Fruit fly (Drosophila melanogaster) whole organism, pupa: Measurements from ENCODE around the gene CG9263.

Experiments
- CG10348 ChIP-seq: fragments of 200-800 bp; sonication (Bioruptor generic); IDR thresholded peaks from 2 replicates; pipeline ENCODE4 v1.3.6; 2022; ENCODE audit warnings: missing biosample characterization, missing genetic modification characterization
- CG12605 ChIP-seq: fragments of 200-800 bp; sonication (Bioruptor generic); IDR thresholded peaks from 2 replicates; pipeline ENCODE4 v1.3.6; 2022; ENCODE audit warnings: missing biosample characterization, missing genetic modification characterization
- CG14655 ChIP-seq: fragments of 200-800 bp; sonication (Bioruptor generic); optimal IDR thresholded peaks from 3 replicates; lab custom pipeline; 2017; ENCODE audit warnings: mild to moderate bottlenecking, missing biosample characterization, missing genetic modification reagents, missing genetic modification characterization
- CG32121 ChIP-seq: fragments of 200-800 bp; sonication (Bioruptor generic); IDR thresholded peaks from 2 replicates; pipeline ENCODE4 v1.3.6; 2022; ENCODE audit warnings: missing biosample characterization, missing genetic modification characterization
- CG34367 ChIP-seq: fragments of 200-800 bp; sonication (Bioruptor generic); optimal IDR thresholded peaks from 2 replicates; lab custom pipeline; 2018; ENCODE audit warnings: missing biosample characterization, mild to moderate bottlenecking, missing genetic modification characterization
- CG4496 ChIP-seq: fragments of 200-800 bp; sonication (Bioruptor generic); IDR thresholded peaks from 3 replicates; pipeline ENCODE4 v1.3.6; 2022; ENCODE audit warnings: missing biosample characterization, missing genetic modification characterization
- CG8301 ChIP-seq: fragments of 200-800 bp; sonication (Bioruptor generic); optimal IDR thresholded peaks from 2 replicates; lab custom pipeline; 2018; ENCODE audit warnings: missing biosample characterization, mild to moderate bottlenecking, missing genetic modification characterization
- D1 ChIP-seq: fragments of 200-800 bp; sonication (Bioruptor generic); optimal IDR thresholded peaks from 2 replicates; lab custom pipeline; 2018; ENCODE audit warnings: missing biosample characterization, mild to moderate bottlenecking, missing genetic modification characterization, moderate library complexity
- Ets98B ChIP-seq: fragments of 200-800 bp; sonication (Bioruptor generic); IDR thresholded peaks from 2 replicates; pipeline ENCODE4 v1.3.6; 2022; ENCODE audit warnings: missing biosample characterization, missing genetic modification characterization
- fd96Ca ChIP-seq: fragments of 200-800 bp; sonication (Bioruptor generic); IDR thresholded peaks from 3 replicates; pipeline ENCODE4 v1.3.6; 2022; ENCODE audit warnings: missing biosample characterization, missing genetic modification characterization
- rn ChIP-seq: fragments of 200-800 bp; sonication (Bioruptor generic); IDR thresholded peaks from 2 replicates; pipeline ENCODE4 v1.3.6; 2022; ENCODE audit warnings: missing biosample characterization, missing genetic modification characterization

DNA sequence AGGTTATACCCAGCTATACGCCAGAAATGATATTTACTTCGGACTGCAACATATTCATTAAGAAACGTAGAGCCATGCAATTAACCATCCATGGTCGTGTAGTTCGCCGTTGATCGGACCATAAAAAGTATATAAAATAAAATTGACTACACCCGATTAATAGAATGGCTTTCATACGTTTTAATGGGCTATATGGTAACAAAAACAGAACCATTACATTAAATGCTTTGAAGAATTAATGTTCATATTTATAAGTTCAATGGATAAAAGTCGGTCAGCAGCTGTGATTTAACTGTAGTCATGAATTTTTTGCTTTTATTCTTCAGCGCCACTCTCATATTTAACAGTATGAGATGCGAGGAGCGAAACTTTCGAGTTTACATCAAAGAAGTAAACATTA is 9.9 kb downstream of the CG9263 start, which contains the start of gene CG33645:
- TF ChIP-seq D1 (tag; lab: Kevin White, UChicago) (no peak), rn (no peak), CG34367 (no peak), CG8301 (tag; lab: Kevin White, UChicago) (no peak), Ets98B (GFP tag; lab: Robert Waterston, UW) (no peak), CG10348 (GFP tag; lab: Robert Waterston, UW) (no peak), CG4496 (GFP tag; lab: Robert Waterston, UW) (no peak), CG12605 (no peak), fd96Ca (GFP tag; lab: Robert Waterston, UW) (no peak), CG32121 (GFP tag; lab: Robert Waterston, UW) (no peak), CG14655 (GFP tag; lab: Kevin White, UChicago) (no peak)
